Comparison of ENCODE assay signal across 2 worm cellular contexts in the genomic region with DNA sequence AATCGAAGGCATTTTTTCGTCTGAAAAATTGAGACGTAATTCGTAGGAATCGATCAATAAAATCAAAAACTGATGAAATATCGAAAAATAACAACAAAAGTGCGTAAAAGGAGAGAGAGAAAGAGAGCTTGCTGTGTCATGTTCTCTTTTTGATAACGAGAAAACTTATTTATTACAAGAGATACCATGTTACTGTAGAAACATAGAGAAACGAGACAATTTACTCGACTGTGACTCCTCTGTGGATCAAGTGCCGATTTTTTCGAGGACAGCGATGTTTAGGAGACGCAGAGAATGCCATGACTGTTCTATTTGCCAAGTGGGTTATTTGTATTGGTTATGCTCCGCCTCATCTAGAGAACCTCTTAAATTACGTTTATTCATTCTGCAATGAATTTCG.
TF ChIP-seq lines count a peak whose summit lies in the region.

A gene (minus strand): TSS at position 23 of the 400 bp plus-strand sequence.

TF ChIP-seq in whole organism, L1 larva, 84 proteins besides CTCF, POLR2A, EP300 and RAD21 (continued from another document):
- TF ChIP-seq lir-3 (tag; optimal IDR thresholded peaks at IDR 0.05; lab: Kevin White, UChicago; ENCODE audit: poor library complexity) (no peak), efl-3 (GFP tag; optimal IDR thresholded peaks at IDR 0.05; lab: Kevin White, UChicago) (no peak), ceh-90 (tag; optimal IDR thresholded peaks at IDR 0.05; lab: Kevin White, UChicago) (no peak), nhr-90 (tag; optimal IDR thresholded peaks at IDR 0.05; lab: Kevin White, UChicago; ENCODE audit: poor library complexity) (no peak), nhr-20 (tag; optimal IDR thresholded peaks at IDR 0.05; lab: Kevin White, UChicago) (peak; percentile 38), C34B4.2 (tag; optimal IDR thresholded peaks at IDR 0.05; lab: Kevin White, UChicago) (no peak), vab-15 (tag; optimal IDR thresholded peaks at IDR 0.05; lab: Kevin White, UChicago) (no peak), ztf-4 (tag; optimal IDR thresholded peaks at IDR 0.05; lab: Kevin White, UChicago) (no peak), mab-9 (GFP tag; IDR thresholded peaks at IDR 0.05; lab: Robert Waterston, UW) (no peak), F16B12.6 (tag; optimal IDR thresholded peaks at IDR 0.05; lab: Kevin White, UChicago) (no peak), lin-39 (tag; optimal IDR thresholded peaks at IDR 0.05; lab: Kevin White, UChicago) (no peak), unc-62 (GFP tag; optimal IDR thresholded peaks at IDR 0.05; lab: Kevin White, UChicago) (no peak), sox-4 (tag; optimal IDR thresholded peaks at IDR 0.05; lab: Kevin White, UChicago) (no peak), jun-1 (tag; optimal IDR thresholded peaks at IDR 0.05; lab: Kevin White, UChicago) (no peak), unc-130 (tag; optimal IDR thresholded peaks at IDR 0.05; lab: Kevin White, UChicago) (no peak), fos-1 (tag; optimal IDR thresholded peaks at IDR 0.05; lab: Kevin White, UChicago) (peak; percentile 40), hpl-2 (GFP tag; optimal IDR thresholded peaks at IDR 0.05; lab: Kevin White, UChicago) (no peak), sup-37 (GFP tag; optimal IDR thresholded peaks at IDR 0.05; lab: Kevin White, UChicago) (no peak), ama-1 (optimal IDR thresholded peaks at IDR 0.05; lab: Kevin White, UChicago) (no peak), lin-35 (GFP tag; optimal IDR thresholded peaks at IDR 0.05; lab: Kevin White, UChicago) (peak in 1 of 2 experiments; percentile 48), tlp-1 (tag; optimal IDR thresholded peaks at IDR 0.05; lab: Kevin White, UChicago) (no peak), lsy-2 (tag; optimal IDR thresholded peaks at IDR 0.05; lab: Kevin White, UChicago) (peak in 1 of 2 experiments; percentile 21), zag-1 (tag; optimal IDR thresholded peaks at IDR 0.05; lab: Kevin White, UChicago) (no peak), dpl-1 (GFP tag; optimal IDR thresholded peaks at IDR 0.05; lab: Kevin White, UChicago) (no peak), nhr-71 (tag; optimal IDR thresholded peaks at IDR 0.05; lab: Kevin White, UChicago) (peak; percentile 36), dsc-1 (tag; optimal IDR thresholded peaks at IDR 0.05; lab: Kevin White, UChicago) (no peak), ceh-63 (GFP tag; optimal IDR thresholded peaks at IDR 0.05; lab: Kevin White, UChicago) (no peak), nhr-85 (tag; lab: Kevin White, UChicago) (no peak)

TF ChIP-seq in whole organism, L4 larva, 104 proteins besides CTCF, POLR2A, EP300 and RAD21 (continued from another document):
- TF ChIP-seq aly-2 (tag; optimal IDR thresholded peaks at IDR 0.05; lab: Kevin White, UChicago) (no peak), nhr-25 (tag; optimal IDR thresholded peaks at IDR 0.05; lab: Kevin White, UChicago; ENCODE audit: borderline replicate concordance, insufficient read depth) (no peak), ztf-7 (tag; optimal IDR thresholded peaks at IDR 0.05; lab: Kevin White, UChicago) (peak; percentile 20), mdt-29 (GFP tag; IDR thresholded peaks at IDR 0.05; lab: Robert Waterston, UW) (no peak), lin-29 (GFP tag; IDR thresholded peaks at IDR 0.05; lab: Robert Waterston, UW) (no peak), mep-1 (tag; optimal IDR thresholded peaks at IDR 0.05; lab: Kevin White, UChicago) (peak; percentile 75), nhr-10 (tag; optimal IDR thresholded peaks at IDR 0.05; lab: Kevin White, UChicago) (peak; percentile 50), nhr-6 (tag; optimal IDR thresholded peaks at IDR 0.05; lab: Kevin White, UChicago) (peak; percentile 31)
